Worm (Caenorhabditis elegans): ENCODE measurements around the gene tsp-20.

tsp-20 gene

DNA sequence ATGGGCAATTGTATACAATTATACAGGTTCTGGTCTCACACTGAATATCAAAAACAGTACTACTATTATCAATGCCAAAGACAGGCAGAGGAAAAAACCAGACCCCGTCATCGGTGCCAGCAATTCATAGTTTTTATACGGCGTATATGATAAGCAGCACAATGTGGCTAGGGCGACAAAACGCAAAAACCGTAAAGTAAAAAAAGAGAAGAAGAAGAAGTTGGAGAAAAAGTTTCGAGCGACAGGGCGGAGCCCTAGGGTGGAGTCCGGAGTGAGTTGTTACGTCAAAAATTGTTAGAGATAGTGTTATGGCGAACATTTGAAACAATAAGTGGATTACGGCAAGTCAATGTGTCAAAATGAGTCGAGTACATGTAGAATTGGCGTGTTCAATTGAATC lies 32.2 kb downstream of the tsp-20 start:
- TF ChIP-seq tab-1 (GFP tag; IDR thresholded peaks at IDR 0.05): no peak
- no peak for TF ChIP-seq cog-1 (tag; optimal IDR thresholded peaks at IDR 0.05)
- TF ChIP-seq med-1 (GFP tag; optimal IDR thresholded peaks at IDR 0.05; ENCODE audit: insufficient read depth): no peak
- TF ChIP-seq ref-1 (GFP tag; conservative IDR thresholded peaks at IDR 0.05): no peak
- no peak for TF ChIP-seq ztf-23 (GFP tag; IDR thresholded peaks at IDR 0.05)
- no peak for TF ChIP-seq flt-1 (GFP tag; IDR thresholded peaks at IDR 0.05)
- TF ChIP-seq klf-2 (GFP tag; conservative IDR thresholded peaks at IDR 0.05): no peak
- no peak for TF ChIP-seq ztf-29 (GFP tag; IDR thresholded peaks at IDR 0.05)
- no peak for TF ChIP-seq T22C8.4 (GFP tag; IDR thresholded peaks at IDR 0.05)

DNA sequence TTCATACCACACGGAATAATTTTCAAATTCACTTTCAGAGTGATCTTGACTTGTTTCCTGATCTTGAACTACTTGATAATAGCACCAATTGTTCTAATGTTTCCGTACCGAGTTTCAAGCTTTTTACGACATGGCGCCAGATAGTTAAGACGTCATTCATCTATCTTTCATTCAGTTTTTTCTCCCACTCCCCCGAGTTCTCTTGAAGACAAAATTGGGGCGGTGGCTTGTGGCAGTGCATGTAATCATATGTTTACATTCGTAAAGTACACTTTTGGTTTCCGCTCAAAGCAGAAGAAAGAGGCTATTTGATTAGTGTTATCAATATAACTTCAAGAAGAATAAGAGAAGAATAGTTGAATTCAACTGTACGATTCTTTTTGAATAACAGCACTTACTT lies 34.3 kb downstream of the tsp-20 start:
- TF ChIP-seq ref-1 (GFP tag; conservative IDR thresholded peaks at IDR 0.05) (no peak), cog-1 (tag; optimal IDR thresholded peaks at IDR 0.05) (no peak), tab-1 (GFP tag; IDR thresholded peaks at IDR 0.05) (no peak), ztf-23 (GFP tag; IDR thresholded peaks at IDR 0.05) (no peak), med-1 (GFP tag; optimal IDR thresholded peaks at IDR 0.05; ENCODE audit: insufficient read depth) (no peak)

DNA sequence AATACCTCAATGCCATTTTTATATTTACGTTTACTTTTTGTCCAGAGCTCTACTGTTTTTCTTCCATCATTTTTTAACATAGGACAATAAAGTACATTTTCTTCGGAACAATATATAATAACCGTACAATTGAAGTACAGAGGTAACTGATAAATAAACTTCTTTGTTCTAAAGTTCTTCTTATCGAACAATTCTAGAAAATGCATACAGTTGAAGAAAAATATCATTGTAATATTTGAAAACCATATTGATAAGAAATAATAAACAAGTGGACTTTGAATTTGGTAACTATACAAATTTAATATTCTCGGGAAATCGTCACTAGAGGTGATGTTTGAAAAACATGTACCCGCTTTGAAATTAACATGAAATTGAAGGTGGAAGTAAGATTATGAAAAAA lies 37.2 kb downstream of the tsp-20 start:
- TF ChIP-seq klf-2 (GFP tag; conservative IDR thresholded peaks at IDR 0.05): no peak
- TF ChIP-seq med-1 (GFP tag; optimal IDR thresholded peaks at IDR 0.05; ENCODE audit: insufficient read depth): no peak
- no peak for TF ChIP-seq flt-1 (GFP tag; IDR thresholded peaks at IDR 0.05)
- TF ChIP-seq ztf-23 (GFP tag; IDR thresholded peaks at IDR 0.05): no peak
- TF ChIP-seq cog-1 (tag; optimal IDR thresholded peaks at IDR 0.05): no peak
- TF ChIP-seq T22C8.4 (GFP tag; IDR thresholded peaks at IDR 0.05): no peak
- no peak for TF ChIP-seq tab-1 (GFP tag; IDR thresholded peaks at IDR 0.05)
- TF ChIP-seq ztf-29 (GFP tag; IDR thresholded peaks at IDR 0.05): no peak
- no peak for TF ChIP-seq ref-1 (GFP tag; conservative IDR thresholded peaks at IDR 0.05)

DNA sequence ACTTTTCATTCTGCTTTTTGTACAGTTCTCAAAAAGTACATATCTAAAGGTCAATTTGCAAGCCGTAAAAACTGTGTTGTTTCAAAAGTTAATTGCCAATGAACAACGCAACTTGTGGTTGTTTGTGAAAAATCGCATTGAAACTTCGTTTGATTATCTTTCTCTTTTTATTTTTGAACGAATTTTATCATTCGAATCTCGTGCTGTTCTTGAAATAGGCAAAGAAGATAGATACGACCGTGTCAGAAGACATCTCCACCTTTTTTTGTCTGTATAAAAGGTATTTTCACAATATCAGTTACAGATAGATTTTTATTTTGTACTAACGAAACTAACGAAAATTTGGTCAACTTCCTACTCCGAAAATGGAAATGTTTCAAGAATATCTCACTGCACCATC lies 39.4 kb downstream of the tsp-20 start, which contains the start of gene C49F5.7:
Gene C49F5.7, plus strand, starts transcription at position 301 of the 400 bp plus-strand sequence.
- TF ChIP-seq cog-1 (tag; optimal IDR thresholded peaks at IDR 0.05): no peak
- TF ChIP-seq med-1 (GFP tag; optimal IDR thresholded peaks at IDR 0.05; ENCODE audit: insufficient read depth): no peak
- TF ChIP-seq ztf-29 (GFP tag; IDR thresholded peaks at IDR 0.05): no peak
- TF ChIP-seq klf-2 (GFP tag; conservative IDR thresholded peaks at IDR 0.05): no peak
- TF ChIP-seq ztf-23 (GFP tag; IDR thresholded peaks at IDR 0.05): no peak
- no peak for TF ChIP-seq T22C8.4 (GFP tag; IDR thresholded peaks at IDR 0.05)
- TF ChIP-seq flt-1 (GFP tag; IDR thresholded peaks at IDR 0.05): no peak
- TF ChIP-seq tab-1 (GFP tag; IDR thresholded peaks at IDR 0.05): no peak
- no peak for TF ChIP-seq ref-1 (GFP tag; conservative IDR thresholded peaks at IDR 0.05)

DNA sequence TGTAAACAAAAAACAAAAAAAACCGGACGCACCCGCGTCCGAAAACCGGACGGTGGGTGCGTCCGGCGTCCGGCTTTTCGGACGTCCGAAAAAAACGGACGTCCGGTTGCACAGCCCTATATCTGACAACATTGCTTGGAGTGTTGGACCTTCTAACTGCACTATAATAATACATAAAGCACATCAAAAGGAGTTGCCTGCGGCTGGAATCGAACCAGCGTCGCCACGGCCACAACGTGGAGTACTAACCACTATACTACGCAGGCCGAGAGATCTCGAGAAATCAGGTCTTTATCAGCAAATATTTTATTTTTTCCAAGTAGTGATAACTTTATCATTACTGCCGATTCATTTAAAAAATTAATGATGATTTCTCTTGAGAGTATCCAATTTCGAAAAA lies 40.5 kb downstream of the tsp-20 start:
- no peak for TF ChIP-seq med-1 (GFP tag; optimal IDR thresholded peaks at IDR 0.05; ENCODE audit: insufficient read depth)
- TF ChIP-seq ztf-29 (GFP tag; IDR thresholded peaks at IDR 0.05): no peak

DNA sequence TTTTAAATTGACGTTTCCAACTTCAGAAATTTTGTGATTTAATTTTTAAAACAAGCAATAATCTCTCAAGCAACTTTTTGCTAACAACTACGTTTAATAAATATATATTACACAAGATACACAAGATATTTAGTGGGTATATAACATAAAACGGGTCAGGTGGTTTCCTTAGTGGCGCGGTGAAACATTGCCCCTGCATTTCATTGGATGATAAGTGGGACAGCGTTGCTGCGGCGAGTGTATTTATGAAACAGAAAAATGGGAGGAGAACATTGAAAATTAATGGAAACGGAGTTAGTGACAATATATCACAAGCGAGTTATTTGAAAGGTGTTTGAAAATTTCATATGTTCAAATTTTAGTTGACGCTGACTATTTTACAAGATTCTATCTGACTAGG lies 41.1 kb downstream of the tsp-20 start:
- TF ChIP-seq klf-2 (GFP tag; conservative IDR thresholded peaks at IDR 0.05) (no peak), flt-1 (GFP tag; IDR thresholded peaks at IDR 0.05) (no peak), tab-1 (GFP tag; IDR thresholded peaks at IDR 0.05) (no peak), ztf-23 (GFP tag; IDR thresholded peaks at IDR 0.05) (no peak), T22C8.4 (GFP tag; IDR thresholded peaks at IDR 0.05) (no peak), med-1 (GFP tag; optimal IDR thresholded peaks at IDR 0.05; ENCODE audit: insufficient read depth) (no peak), cog-1 (tag; optimal IDR thresholded peaks at IDR 0.05) (no peak)

DNA sequence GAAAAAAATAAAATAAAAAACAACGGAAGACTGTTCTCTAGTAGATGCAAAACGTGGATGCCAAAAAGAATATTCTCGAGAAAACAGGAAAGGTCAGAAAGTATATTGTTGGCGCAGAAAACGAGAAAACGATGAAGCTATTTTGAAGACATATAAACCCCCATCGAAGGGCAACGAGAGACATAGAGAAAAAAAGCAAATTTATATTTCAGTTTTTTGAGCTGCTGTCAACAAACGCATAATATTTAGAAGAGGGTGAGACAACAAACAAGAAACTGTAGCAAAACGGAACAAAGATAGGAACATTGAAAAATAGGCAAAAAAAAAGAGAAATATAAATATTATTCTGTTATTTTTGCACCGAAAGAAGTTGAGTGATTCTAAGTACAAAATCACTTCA lies 41.6 kb downstream of the tsp-20 start:
- no peak for TF ChIP-seq klf-2 (GFP tag; conservative IDR thresholded peaks at IDR 0.05)
- no peak for TF ChIP-seq flt-1 (GFP tag; IDR thresholded peaks at IDR 0.05)
- TF ChIP-seq ref-1 (GFP tag; conservative IDR thresholded peaks at IDR 0.05): no peak
- no peak for TF ChIP-seq med-1 (GFP tag; optimal IDR thresholded peaks at IDR 0.05; ENCODE audit: insufficient read depth)
- TF ChIP-seq T22C8.4 (GFP tag; IDR thresholded peaks at IDR 0.05): no peak
- no peak for TF ChIP-seq ztf-29 (GFP tag; IDR thresholded peaks at IDR 0.05)
- TF ChIP-seq ztf-23 (GFP tag; IDR thresholded peaks at IDR 0.05): no peak
- no peak for TF ChIP-seq tab-1 (GFP tag; IDR thresholded peaks at IDR 0.05)
- no peak for TF ChIP-seq cog-1 (tag; optimal IDR thresholded peaks at IDR 0.05)

DNA sequence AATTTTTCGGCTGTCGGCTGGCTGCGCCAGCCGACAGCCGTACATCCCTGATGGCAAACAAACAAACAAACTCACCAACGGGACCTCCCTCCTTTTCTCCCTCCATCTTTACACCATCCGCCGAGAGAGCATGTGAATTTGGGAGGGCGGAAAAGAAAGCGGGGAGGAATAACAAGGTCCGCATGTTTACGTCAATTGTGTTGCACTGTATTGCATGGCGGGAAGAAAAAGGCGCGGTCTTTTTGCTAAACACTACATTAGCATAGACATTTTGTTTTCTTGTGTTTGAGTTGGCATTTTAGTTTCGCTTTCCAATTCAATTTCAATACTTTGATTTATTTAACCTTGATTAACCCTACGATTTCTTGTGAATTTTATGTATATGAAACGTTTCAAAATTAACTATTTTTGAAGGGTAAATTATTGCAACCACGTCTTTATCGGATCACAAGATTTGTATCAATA lies 45.9 kb downstream of the tsp-20 start, which contains the start of gene C49F5.6:
Gene C49F5.6, plus strand, starts transcription at position 415 of the 465 bp plus-strand sequence.
- TF ChIP-seq tab-1 (GFP tag; IDR thresholded peaks at IDR 0.05): no peak
- TF ChIP-seq ref-1 (GFP tag; conservative IDR thresholded peaks at IDR 0.05): no peak
- no peak for TF ChIP-seq flt-1 (GFP tag; IDR thresholded peaks at IDR 0.05)
- TF ChIP-seq T22C8.4 (GFP tag; IDR thresholded peaks at IDR 0.05): no peak
- TF ChIP-seq ztf-29 (GFP tag; IDR thresholded peaks at IDR 0.05): no peak
- TF ChIP-seq cog-1 (tag; optimal IDR thresholded peaks at IDR 0.05): no peak
- no peak for TF ChIP-seq klf-2 (GFP tag; conservative IDR thresholded peaks at IDR 0.05)
- TF ChIP-seq med-1 (GFP tag; optimal IDR thresholded peaks at IDR 0.05; ENCODE audit: insufficient read depth): no peak
- TF ChIP-seq ztf-23 (GFP tag; IDR thresholded peaks at IDR 0.05): no peak

DNA sequence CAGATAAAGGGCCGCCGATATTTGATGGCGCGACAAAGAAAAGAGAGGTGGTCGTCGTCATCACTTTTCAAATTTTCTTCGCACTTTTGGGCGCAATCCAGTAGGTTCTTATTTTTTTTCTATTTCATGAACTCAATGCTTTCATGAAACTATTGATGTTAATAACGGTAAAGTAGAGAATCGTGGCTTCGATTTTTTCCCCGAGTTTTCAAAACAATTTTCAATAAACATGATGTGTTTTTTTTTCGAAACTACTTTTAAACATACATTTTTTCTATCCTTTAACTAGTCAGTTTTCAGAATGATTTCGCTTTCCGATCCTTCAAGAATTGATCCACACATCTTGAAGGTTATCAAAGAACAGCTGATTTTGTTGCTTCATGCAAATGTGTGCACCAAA lies 48.0 kb downstream of the tsp-20 start, which contains the start of gene C49F5.5:
Gene C49F5.5, plus strand, starts transcription at position 301 of the 400 bp plus-strand sequence.
- no peak for TF ChIP-seq flt-1 (GFP tag; IDR thresholded peaks at IDR 0.05)
- no peak for TF ChIP-seq klf-2 (GFP tag; conservative IDR thresholded peaks at IDR 0.05)
- no peak for TF ChIP-seq tab-1 (GFP tag; IDR thresholded peaks at IDR 0.05)
- TF ChIP-seq ztf-23 (GFP tag; IDR thresholded peaks at IDR 0.05): no peak

DNA sequence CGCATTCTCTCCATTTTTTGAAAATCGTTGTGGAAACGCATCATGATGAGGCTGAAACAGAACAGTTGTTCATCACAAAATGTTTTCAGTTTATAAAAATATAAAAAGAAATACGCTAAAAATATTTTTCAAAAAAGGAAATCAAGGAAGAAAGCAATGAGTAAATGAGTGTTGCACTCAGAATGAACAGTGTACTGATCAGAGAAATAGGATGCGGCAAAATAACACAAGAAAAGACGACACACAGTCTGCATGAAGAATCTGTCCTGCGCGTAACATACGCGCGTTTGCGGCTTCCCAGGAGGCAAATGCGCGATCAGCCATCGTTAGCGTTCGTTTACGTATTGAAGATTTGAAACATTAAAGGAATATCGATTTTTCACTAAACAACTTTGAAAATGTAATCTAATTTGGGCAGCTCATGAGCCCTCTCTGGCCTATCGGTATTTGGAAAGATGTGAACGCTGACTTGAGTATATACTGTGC lies 50.2 kb downstream of the tsp-20 start, which contains the start of gene C49F5.3:
Gene C49F5.3, minus strand, starts transcription at position 51 of the 486 bp plus-strand sequence.
- TF ChIP-seq med-1 (GFP tag; optimal IDR thresholded peaks at IDR 0.05; ENCODE audit: insufficient read depth) (no peak), cog-1 (tag; optimal IDR thresholded peaks at IDR 0.05) (no peak), T22C8.4 (GFP tag; IDR thresholded peaks at IDR 0.05) (no peak), ref-1 (GFP tag; conservative IDR thresholded peaks at IDR 0.05) (no peak)
